Fruit fly (Drosophila melanogaster) whole organism, embryonic: ENCODE results near the gene Qsox2.

Source experiments
- ATbp ChIP-seq: fragments of 200-800 bp; sonication (Bioruptor generic); optimal IDR thresholded peaks from 2 replicates; lab custom pipeline; 2017; ENCODE audit warnings: missing biosample characterization, mild to moderate bottlenecking, missing genetic modification characterization, missing genetic modification reagents
- Abd-B ChIP-seq: fragments of 200-800 bp; sonication (Bioruptor generic); optimal IDR thresholded peaks from 2 replicates; lab custom pipeline; 2018; ENCODE audit warnings: missing biosample characterization, mild to moderate bottlenecking, missing genetic modification characterization, moderate library complexity
- C15 ChIP-seq: fragments of 200-800 bp; sonication (Bioruptor generic); IDR thresholded peaks from 3 replicates; pipeline ENCODE4 v1.3.6; 2022; ENCODE audit warnings: missing biosample characterization, missing genetic modification characterization
- CG10209 ChIP-seq: fragments of 200-800 bp; sonication (Bioruptor generic); optimal IDR thresholded peaks from 3 replicates; lab custom pipeline; 2017; ENCODE audit warnings: missing biosample characterization, mild to moderate bottlenecking, missing genetic modification characterization, missing genetic modification reagents
- CG10959 ChIP-seq: fragments of 200-800 bp; sonication (Bioruptor generic); IDR thresholded peaks from 2 replicates; pipeline ENCODE4 v1.3.6; 2022; ENCODE audit warnings: missing biosample characterization, missing genetic modification characterization
- CG12104 ChIP-seq: fragments of 200-800 bp; sonication (Bioruptor generic); optimal IDR thresholded peaks from 3 replicates; lab custom pipeline; 2016; ENCODE audit warnings: missing biosample characterization, missing genetic modification characterization
- CG12219 ChIP-seq: fragments of 200-800 bp; sonication (Bioruptor generic); optimal IDR thresholded peaks from 3 replicates; lab custom pipeline; 2018; ENCODE audit warnings: missing biosample characterization, mild to moderate bottlenecking, missing genetic modification characterization
- CG12391 ChIP-seq: fragments of 200-800 bp; sonication (Bioruptor generic); optimal IDR thresholded peaks from 3 replicates; lab custom pipeline; 2018; ENCODE audit warnings: missing biosample characterization, mild to moderate bottlenecking, missing genetic modification characterization, moderate library complexity
- CG13624 ChIP-seq: fragments of 200-800 bp; sonication (Bioruptor generic); optimal IDR thresholded peaks from 2 replicates; lab custom pipeline; 2016; ENCODE audit warnings: missing biosample characterization, missing genetic modification characterization
- CG14014 ChIP-seq: fragments of 200-800 bp; sonication (Bioruptor generic); IDR thresholded peaks from 2 replicates; pipeline ENCODE4 v1.3.6; 2022; ENCODE audit warnings: missing biosample characterization, missing genetic modification characterization
- CG1792 ChIP-seq: fragments of 200-800 bp; sonication (Bioruptor generic); optimal IDR thresholded peaks from 2 replicates; lab custom pipeline; 2016; ENCODE audit warnings: missing biosample characterization, missing genetic modification characterization
- CG18262 ChIP-seq: fragments of 200-800 bp; optimal IDR thresholded peaks from 3 replicates; lab custom pipeline; 2019; ENCODE audit warnings: missing biosample characterization, mild to moderate bottlenecking, missing genetic modification characterization, moderate library complexity
- CG18764 ChIP-seq: fragments of 200-800 bp; sonication (Bioruptor generic); optimal IDR thresholded peaks from 3 replicates; lab custom pipeline; 2016; ENCODE audit warnings: missing biosample characterization, missing genetic modification characterization
- CG31224 ChIP-seq: fragments of 200-800 bp; sonication (Bioruptor generic); IDR thresholded peaks from 2 replicates; pipeline ENCODE4 v1.3.6; 2022; ENCODE audit warnings: missing biosample characterization, missing genetic modification characterization
- CG31388 ChIP-seq: fragments of 200-800 bp; sonication (Bioruptor generic); optimal IDR thresholded peaks from 2 replicates; lab custom pipeline; 2016; ENCODE audit warnings: missing biosample characterization, missing genetic modification characterization
- CG32767 ChIP-seq: fragments of 200-800 bp; sonication (Bioruptor generic); IDR thresholded peaks from 2 replicates; pipeline ENCODE4 v1.3.6; 2022; ENCODE audit warnings: missing biosample characterization, missing genetic modification characterization
- CG3847 ChIP-seq: fragments of 200-800 bp; sonication (Bioruptor generic); IDR thresholded peaks from 2 replicates; pipeline ENCODE4 v1.3.6; 2022; ENCODE audit warnings: missing biosample characterization, missing genetic modification characterization
- CG4730 ChIP-seq: fragments of 200-800 bp; sonication (Bioruptor generic); IDR thresholded peaks from 2 replicates; pipeline ENCODE4 v1.3.6; 2022; ENCODE audit warnings: missing biosample characterization, missing genetic modification characterization
- CG5180 ChIP-seq: fragments of 200-800 bp; sonication (Bioruptor generic); optimal IDR thresholded peaks from 3 replicates; lab custom pipeline; 2017; ENCODE audit warnings: missing biosample characterization, missing genetic modification characterization, mild to moderate bottlenecking, moderate library complexity, missing genetic modification reagents
- CG6175 ChIP-seq: fragments of 200-800 bp; sonication (Bioruptor generic); IDR thresholded peaks from 3 replicates; pipeline ENCODE4 v1.3.6; 2022; ENCODE audit warnings: missing biosample characterization, missing genetic modification characterization
- CG7963 ChIP-seq: fragments of 200-800 bp; sonication (Bioruptor generic); IDR thresholded peaks from 3 replicates; pipeline ENCODE4 v1.3.6; 2022; ENCODE audit warnings: missing biosample characterization, missing genetic modification characterization; ENCODE audit not compliant: partially characterized antibody
- CG8924 ChIP-seq: fragments of 200-800 bp; optimal IDR thresholded peaks from 3 replicates; lab custom pipeline; 2019; ENCODE audit warnings: missing biosample characterization, mild to moderate bottlenecking, missing genetic modification characterization, moderate library complexity
- Dek ChIP-seq: fragments of 200-800 bp; sonication (Bioruptor generic); optimal IDR thresholded peaks from 3 replicates; lab custom pipeline; 2019; ENCODE audit warnings: missing biosample characterization, mild to moderate bottlenecking, missing genetic modification characterization, moderate library complexity
- Fer1 ChIP-seq: fragments of 200-800 bp; sonication (Bioruptor generic); optimal IDR thresholded peaks from 2 replicates; lab custom pipeline; 2017; ENCODE audit warnings: missing biosample characterization, mild to moderate bottlenecking, missing genetic modification characterization
- HLH4C ChIP-seq: fragments of 200-800 bp; sonication (Bioruptor generic); IDR thresholded peaks from 3 replicates; pipeline ENCODE4 v1.3.6; 2022; ENCODE audit warnings: missing biosample characterization, missing genetic modification characterization; ENCODE audit not compliant: partially characterized antibody
- HLHmδ ChIP-seq: fragments of 200-800 bp; sonication (Bioruptor generic); optimal IDR thresholded peaks from 2 replicates; lab custom pipeline; 2018; ENCODE audit warnings: missing biosample characterization, mild to moderate bottlenecking, missing genetic modification characterization, moderate library complexity
- HmgZ ChIP-seq: fragments of 200-800 bp; sonication (Bioruptor generic); optimal IDR thresholded peaks from 2 replicates; lab custom pipeline; 2018; ENCODE audit warnings: missing biosample characterization, mild to moderate bottlenecking, missing genetic modification characterization
- Med ChIP-seq: fragments of 200-800 bp; sonication (Bioruptor generic); peaks from one replicate; lab custom pipeline; 2016; ENCODE audit warnings: missing biosample characterization, missing genetic modification characterization, mild to moderate bottlenecking, inconsistent platforms, moderate library complexity
- NC2α ChIP-seq: fragments of 200-800 bp; sonication (Bioruptor generic); optimal IDR thresholded peaks from 2 replicates; lab custom pipeline; 2016; ENCODE audit warnings: missing biosample characterization, missing genetic modification characterization
- NC2β ChIP-seq: fragments of 200-800 bp; sonication (Bioruptor generic); optimal IDR thresholded peaks from 2 replicates; lab custom pipeline; 2016; ENCODE audit warnings: missing biosample characterization, missing genetic modification characterization
- Nf-YC ChIP-seq: fragments of 200-800 bp; optimal IDR thresholded peaks from 3 replicates; lab custom pipeline; 2019; ENCODE audit warnings: missing biosample characterization, mild to moderate bottlenecking, missing genetic modification characterization, moderate library complexity
- Trl ChIP-seq, 3 experiments: fragments of >200 bp in 2 of 3; fragments of 200-800 bp in 1 of 3; sonication (Bioruptor generic) in 1 of 3; optimal IDR thresholded peaks; 2 replicates in 1 of 3; 3 replicates in 2 of 3; lab custom pipeline; 2016 to 2017; ENCODE audit warnings: missing biosample characterization in 1 of 3, missing genetic modification characterization in 1 of 3
- Usf ChIP-seq: fragments of 200-800 bp; sonication (Bioruptor generic); optimal IDR thresholded peaks from 2 replicates; lab custom pipeline; 2017; ENCODE audit warnings: missing genotype, missing biosample characterization, missing genetic modification characterization
- amos ChIP-seq: fragments of 200-800 bp; sonication (Bioruptor generic); IDR thresholded peaks from 2 replicates; pipeline ENCODE4 v1.3.6; 2022; ENCODE audit warnings: missing biosample characterization, missing genetic modification characterization; ENCODE audit not compliant: partially characterized antibody
- aop ChIP-seq: fragments of 200-800 bp; sonication (Bioruptor generic); IDR thresholded peaks from 2 replicates; pipeline ENCODE4 v1.3.6; 2022; ENCODE audit warnings: missing biosample characterization, missing genetic modification characterization
- ash1 ChIP-seq: fragments of 200-800 bp; sonication (Bioruptor generic); optimal IDR thresholded peaks from 2 replicates; lab custom pipeline; 2018; ENCODE audit warnings: missing biosample characterization, mild to moderate bottlenecking, missing genetic modification characterization
- ci ChIP-seq: fragments of 200-800 bp; sonication (Bioruptor generic); IDR thresholded peaks from 3 replicates; pipeline ENCODE4 v1.3.6; 2022; ENCODE audit warnings: missing biosample characterization, missing genetic modification characterization
- crol ChIP-seq: fragments of 200-800 bp; sonication (Bioruptor generic); IDR thresholded peaks from 2 replicates; pipeline ENCODE4 v1.3.6; 2022; ENCODE audit warnings: missing biosample characterization, missing genetic modification characterization
- crp ChIP-seq, 2 experiments: fragments of 200-800 bp; sonication (Bioruptor generic); optimal IDR thresholded peaks; 2 replicates in 1 of 2; 3 replicates in 1 of 2; lab custom pipeline; 2017; ENCODE audit warnings: missing biosample characterization in 2 of 2, missing genetic modification characterization in 2 of 2, mild to moderate bottlenecking in 1 of 2, moderate library complexity in 1 of 2
- fd96Cb ChIP-seq: fragments of 200-800 bp; sonication (Bioruptor generic); optimal IDR thresholded peaks from 2 replicates; lab custom pipeline; 2018; ENCODE audit warnings: missing biosample characterization, mild to moderate bottlenecking, missing genetic modification characterization, moderate library complexity
- knrl ChIP-seq: fragments of 200-800 bp; sonication (Bioruptor generic); IDR thresholded peaks from 3 replicates; pipeline ENCODE4 v1.3.6; 2022; ENCODE audit warnings: missing biosample characterization, missing genetic modification characterization; ENCODE audit not compliant: partially characterized antibody
- pnt ChIP-seq: fragments of 200-800 bp; sonication (Bioruptor generic); optimal IDR thresholded peaks from 3 replicates; lab custom pipeline; 2016; ENCODE audit warnings: missing biosample characterization, missing genetic modification characterization
- sima ChIP-seq: fragments of 200-800 bp; sonication (Bioruptor generic); optimal IDR thresholded peaks from 2 replicates; lab custom pipeline; 2016; ENCODE audit warnings: missing biosample characterization, missing genetic modification characterization
- slbo ChIP-seq: fragments of 200-800 bp; sonication (Bioruptor generic); IDR thresholded peaks from 2 replicates; pipeline ENCODE4 v1.3.6; 2022; ENCODE audit warnings: missing biosample characterization, missing genetic modification characterization
- tll ChIP-seq, 2 experiments: fragments of 200-800 bp in 1 of 2; fragments of >200 bp in 1 of 2; sonication (Bioruptor generic) in 1 of 2; optimal IDR thresholded peaks; 2 replicates each; lab custom pipeline; 2017 to 2019; ENCODE audit warnings: missing biosample characterization in 2 of 2, missing genetic modification characterization in 2 of 2, mild to moderate bottlenecking in 1 of 2, moderate library complexity in 1 of 2
- tna ChIP-seq: fragments of 200-800 bp; sonication (Bioruptor generic); IDR thresholded peaks from 2 replicates; pipeline ENCODE4 v1.3.6; 2022; ENCODE audit warnings: missing biosample characterization, missing genetic modification characterization; ENCODE audit not compliant: partially characterized antibody
- twi ChIP-seq: fragments of 200-800 bp; optimal IDR thresholded peaks from 2 replicates; lab custom pipeline; 2019; ENCODE audit warnings: missing biosample characterization, mild to moderate bottlenecking, missing genetic modification characterization, moderate library complexity
- usp ChIP-seq: fragments of >200 bp; optimal IDR thresholded peaks from 2 replicates; lab custom pipeline; 2017; ENCODE audit warnings: missing biosample characterization, missing genetic modification characterization
- z ChIP-seq: fragments of 200-800 bp; sonication (Bioruptor generic); IDR thresholded peaks from 3 replicates; pipeline ENCODE4 v1.3.6; 2022; ENCODE audit warnings: missing biosample characterization, missing genetic modification characterization
- zfh1 ChIP-seq: fragments of 200-800 bp; sonication (Bioruptor generic); IDR thresholded peaks from 3 replicates; pipeline ENCODE4 v1.3.6; 2022; ENCODE audit warnings: missing biosample characterization, missing genetic modification characterization

The Qsox2 gene

dm6 chr3R:21863817-21864384, 49.6 kb upstream of the Qsox2 start (continued):
- TF ChIP-seq Trl (optimal IDR thresholded peaks at IDR 0.05; lab: Kevin White, UChicago) (no peak), Trl (GFP tag; optimal IDR thresholded peaks at IDR 0.05; lab: Kevin White, UChicago) (no peak), pnt (GFP tag; lab: Kevin White, UChicago) (no peak), HLHmδ (GFP tag; lab: Kevin White, UChicago) (no peak), CG18764 (no peak), knrl (GFP tag; lab: Robert Waterston, UW) (no peak), sima (GFP tag; lab: Kevin White, UChicago) (no peak), NC2β (GFP tag; lab: Kevin White, UChicago) (no peak), Dek (tag; lab: Kevin White, UChicago) (no peak), CG12104 (GFP tag; lab: Kevin White, UChicago) (no peak), CG12391 (tag; lab: Kevin White, UChicago) (peak; percentile 43), CG10209 (GFP tag; lab: Kevin White, UChicago) (peak; percentile 20), CG14014 (GFP tag; lab: Robert Waterston, UW) (no peak), ci (GFP tag; lab: Robert Waterston, UW) (peak; percentile 52; the same call in 1 of the 3 replicates), CG5180 (no peak), CG1792 (no peak), CG4730 (GFP tag; lab: Robert Waterston, UW) (no peak), CG3847 (GFP tag; lab: Robert Waterston, UW) (no peak), CG12219 (GFP tag; lab: Kevin White, UChicago) (no peak), Nf-YC (tag; lab: Kevin White, UChicago) (no peak), crp (GFP tag; optimal IDR thresholded peaks at IDR 0.05; lab: Kevin White, UChicago) (no peak), slbo (GFP tag; lab: Robert Waterston, UW) (no peak), z (GFP tag; lab: Robert Waterston, UW) (no peak), Fer1 (no peak), CG7963 (GFP tag; lab: Robert Waterston, UW) (no peak), ATbp (GFP tag; lab: Kevin White, UChicago) (peak; percentile 14), fd96Cb (tag; lab: Kevin White, UChicago) (no peak), C15 (GFP tag; lab: Robert Waterston, UW) (no peak), NC2α (GFP tag; lab: Kevin White, UChicago) (no peak), CG31224 (GFP tag; lab: Robert Waterston, UW) (no peak), HmgZ (tag; lab: Kevin White, UChicago) (no peak), CG10959 (no peak), twi (tag; lab: Kevin White, UChicago) (no peak), CG6175 (GFP tag; lab: Robert Waterston, UW) (no peak), Med (GFP tag; lab: Kevin White, UChicago) (no peak), CG18262 (tag; lab: Kevin White, UChicago) (peak; percentile 28), HLH4C (GFP tag; lab: Robert Waterston, UW) (no peak), tna (GFP tag; lab: Robert Waterston, UW) (no peak), CG31388 (GFP tag; lab: Kevin White, UChicago) (no peak), usp (no peak), Usf (no peak), CG32767 (GFP tag; lab: Robert Waterston, UW) (no peak), aop (GFP tag; lab: Robert Waterston, UW) (no peak), CG13624 (no peak), Abd-B (GFP tag; lab: Kevin White, UChicago) (no peak), zfh1 (GFP tag; lab: Robert Waterston, UW) (no peak), amos (GFP tag; lab: Robert Waterston, UW) (no peak), crol (GFP tag; lab: Robert Waterston, UW) (no peak), CG8924 (tag; lab: Kevin White, UChicago) (no peak), tll (GFP tag; optimal IDR thresholded peaks at IDR 0.05; lab: Kevin White, UChicago) (no peak), ash1 (GFP tag; lab: Kevin White, UChicago) (no peak)
